Fruit fly (Drosophila melanogaster) whole organism, adult: ENCODE data around the gene fru.
A peak's percentile ranks its signal among the peaks of the same experiment; 100 is the strongest.

Experiments used
- CG11617 ChIP-seq: fragments of 200-800 bp; sonication (Bioruptor generic); optimal IDR thresholded peaks from 2 replicates; lab custom pipeline; 2017; ENCODE audit warnings: mild to moderate bottlenecking, missing biosample characterization, missing genetic modification reagents, missing genetic modification characterization
- CG12768 ChIP-seq: fragments of 200-800 bp; sonication (Bioruptor generic); optimal IDR thresholded peaks from 2 replicates; lab custom pipeline; 2017; ENCODE audit warnings: missing biosample characterization, missing genetic modification characterization, mild to moderate bottlenecking, moderate library complexity, missing genetic modification reagents
- CG14711 ChIP-seq: fragments of 200-800 bp; sonication (Bioruptor generic); optimal IDR thresholded peaks from 2 replicates; lab custom pipeline; 2018; ENCODE audit warnings: missing biosample characterization, mild to moderate bottlenecking, missing genetic modification characterization, moderate library complexity
- CG1620 ChIP-seq: fragments of 200-800 bp; sonication (Bioruptor generic); optimal IDR thresholded peaks from 2 replicates; lab custom pipeline; 2016; ENCODE audit warnings: missing biosample characterization, missing genetic modification characterization
- CG33017 ChIP-seq: fragments of 200-800 bp; sonication (Bioruptor generic); optimal IDR thresholded peaks from 2 replicates; lab custom pipeline; 2018; ENCODE audit warnings: missing biosample characterization, mild to moderate bottlenecking, missing genetic modification characterization, moderate library complexity
- CG5204 ChIP-seq: fragments of 200-800 bp; sonication (Bioruptor generic); optimal IDR thresholded peaks from 2 replicates; lab custom pipeline; 2016; ENCODE audit warnings: missing biosample characterization, missing genetic modification characterization
- CG7045 ChIP-seq: fragments of 200-800 bp; sonication (Bioruptor generic); optimal IDR thresholded peaks from 2 replicates; lab custom pipeline; 2017; ENCODE audit warnings: missing biosample characterization, mild to moderate bottlenecking, missing genetic modification characterization
- CG7101 ChIP-seq: fragments of 200-800 bp; sonication (Bioruptor generic); optimal IDR thresholded peaks from 2 replicates; lab custom pipeline; 2018; ENCODE audit warnings: missing biosample characterization, mild to moderate bottlenecking, missing genetic modification characterization, moderate library complexity
- Clk ChIP-seq: fragments of 200-800 bp; sonication (Bioruptor generic); optimal IDR thresholded peaks from 2 replicates; lab custom pipeline; 2017; ENCODE audit warnings: missing biosample characterization, missing genetic modification characterization
- Crg-1 ChIP-seq: fragments of 200-800 bp; sonication (Bioruptor generic); optimal IDR thresholded peaks from 2 replicates; lab custom pipeline; 2016; ENCODE audit warnings: missing biosample characterization, missing genetic modification characterization
- Hr96 ChIP-seq: fragments of 200-800 bp; sonication (Bioruptor generic); optimal IDR thresholded peaks from 2 replicates; lab custom pipeline; 2016; ENCODE audit warnings: missing biosample characterization, missing genetic modification characterization
- Mnt ChIP-seq: fragments of 200-800 bp; sonication (Bioruptor generic); optimal IDR thresholded peaks from 2 replicates; lab custom pipeline; 2016; ENCODE audit warnings: missing biosample characterization, mild to moderate bottlenecking, missing genetic modification characterization
- bab1 ChIP-seq: fragments of 200-800 bp; sonication (Bioruptor generic); optimal IDR thresholded peaks from 3 replicates; lab custom pipeline; 2019; ENCODE audit warnings: missing biosample characterization, mild to moderate bottlenecking, missing genetic modification characterization, moderate library complexity
- cic ChIP-seq: fragments of 200-800 bp; sonication (Bioruptor generic); optimal IDR thresholded peaks from 2 replicates; lab custom pipeline; 2017; ENCODE audit warnings: missing biosample characterization, mild to moderate bottlenecking, missing genetic modification characterization, moderate library complexity
- cnc ChIP-seq, 2 experiments: fragments of >200 bp; optimal IDR thresholded peaks; 2 replicates each; lab custom pipeline; 2017
- kay ChIP-seq: fragments of 200-800 bp; sonication (Bioruptor generic); peaks from one replicate; lab custom pipeline; 2016; ENCODE audit warnings: missing biosample characterization, missing genetic modification characterization, borderline replicate concordance
- ovo ChIP-seq: fragments of 200-800 bp; sonication (Bioruptor generic); optimal IDR thresholded peaks from 2 replicates; lab custom pipeline; 2016; ENCODE audit warnings: missing biosample characterization, missing genetic modification characterization
- pad ChIP-seq: fragments of 200-800 bp; sonication (Bioruptor generic); optimal IDR thresholded peaks from 3 replicates; lab custom pipeline; 2017; ENCODE audit warnings: missing biosample characterization, missing genetic modification characterization, mild to moderate bottlenecking, moderate library complexity, missing genetic modification reagents
- tj ChIP-seq: fragments of 200-800 bp; sonication (Bioruptor generic); optimal IDR thresholded peaks from 3 replicates; lab custom pipeline; 2017; ENCODE audit warnings: missing biosample characterization, mild to moderate bottlenecking, missing genetic modification characterization, moderate library complexity
- toe ChIP-seq: fragments of 200-800 bp; sonication (Bioruptor generic); optimal IDR thresholded peaks from 2 replicates; lab custom pipeline; 2016; ENCODE audit warnings: missing biosample characterization, missing genetic modification characterization

The fru gene

DNA sequence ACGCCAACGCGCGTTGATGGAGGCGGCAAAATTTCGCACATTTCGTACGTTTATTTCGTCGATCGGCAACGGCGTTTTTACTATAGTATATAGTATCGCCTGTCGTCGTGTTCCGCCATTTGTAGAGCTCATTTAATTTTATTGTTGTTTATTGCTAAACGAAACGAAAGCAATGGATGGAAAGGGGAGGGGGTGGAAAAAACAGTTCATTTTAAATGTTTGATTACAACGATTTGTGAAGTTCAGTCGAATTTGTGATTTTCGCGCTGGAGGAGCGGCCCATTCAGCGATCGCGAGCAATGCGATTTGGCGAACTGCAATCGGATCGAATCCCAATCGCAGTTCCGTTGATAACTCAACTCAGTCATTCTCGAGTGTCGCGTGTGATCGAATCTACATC, 35.6 kb upstream of the fru start:
- peak; percentile 16 for TF ChIP-seq Clk
- peak; percentile 93 for TF ChIP-seq cic (GFP tag; lab: Kevin White, UChicago)
- no peak for TF ChIP-seq cnc (optimal IDR thresholded peaks at IDR 0.05; lab: Kevin White, UChicago)
- no peak for TF ChIP-seq CG5204 (GFP tag; lab: Kevin White, UChicago)
- TF ChIP-seq pad = no peak
- no peak for TF ChIP-seq bab1
- peak; percentile 36 for TF ChIP-seq Mnt (GFP tag; lab: Kevin White, UChicago)
- no peak for TF ChIP-seq CG33017 (tag; lab: Kevin White, UChicago)
- peak; percentile 23 for TF ChIP-seq ovo (GFP tag; lab: Kevin White, UChicago)
- peak; percentile 54 for TF ChIP-seq kay (GFP tag; lab: Kevin White, UChicago)
- peak; percentile 48 for TF ChIP-seq CG12768 (GFP tag; lab: Kevin White, UChicago)
- TF ChIP-seq tj = no peak
- no peak for TF ChIP-seq CG7045 (GFP tag; lab: Kevin White, UChicago)
- peak; percentile 21 for TF ChIP-seq CG7101 (tag; lab: Kevin White, UChicago)
- TF ChIP-seq Hr96 (GFP tag; lab: Kevin White, UChicago) = no peak

DNA sequence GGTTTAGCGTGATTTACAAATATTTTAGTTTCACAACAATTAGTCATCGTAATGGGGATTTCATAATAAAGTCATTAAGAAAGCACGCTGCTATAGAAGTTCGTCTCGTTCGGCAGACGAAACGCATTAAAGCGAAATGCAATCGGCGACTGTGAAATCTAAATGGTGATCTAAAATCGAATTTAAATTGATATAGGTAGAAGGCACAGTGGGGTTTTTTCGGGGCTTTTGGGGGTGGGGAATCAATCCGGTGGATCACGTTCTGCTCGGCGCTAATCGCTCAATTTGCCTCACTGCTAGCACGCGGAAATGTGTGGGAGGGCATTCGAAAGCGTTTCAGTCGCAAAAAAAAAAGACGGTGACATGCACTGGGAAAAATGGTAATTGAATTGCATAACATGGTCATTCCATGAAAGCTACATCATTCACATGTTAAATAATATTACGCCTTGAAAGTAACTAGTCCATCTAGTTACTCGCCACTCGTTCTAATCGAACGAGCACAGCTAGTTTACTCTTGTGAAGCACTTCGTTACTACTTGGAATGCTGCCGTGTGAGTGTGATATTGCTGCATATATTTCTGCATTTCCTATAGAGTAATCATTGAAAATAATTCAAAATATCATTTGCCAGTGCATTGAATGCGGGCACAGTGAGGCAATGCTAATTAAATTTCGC, 32.5 kb upstream of the fru start:
- TF ChIP-seq CG7045 (GFP tag; lab: Kevin White, UChicago) (peak; percentile 55), toe (no peak), CG7101 (tag; lab: Kevin White, UChicago) (peak; percentile 61), ovo (GFP tag; lab: Kevin White, UChicago) (no peak), CG12768 (GFP tag; lab: Kevin White, UChicago) (peak; percentile 63), cnc (optimal IDR thresholded peaks at IDR 0.05; lab: Kevin White, UChicago) (no peak), CG5204 (GFP tag; lab: Kevin White, UChicago) (peak; percentile 34), bab1 (peak; percentile 48), CG14711 (tag; lab: Kevin White, UChicago) (peak; percentile 3), CG33017 (tag; lab: Kevin White, UChicago) (peak; percentile 26), CG11617 (GFP tag; lab: Kevin White, UChicago) (peak; percentile 38)

DNA sequence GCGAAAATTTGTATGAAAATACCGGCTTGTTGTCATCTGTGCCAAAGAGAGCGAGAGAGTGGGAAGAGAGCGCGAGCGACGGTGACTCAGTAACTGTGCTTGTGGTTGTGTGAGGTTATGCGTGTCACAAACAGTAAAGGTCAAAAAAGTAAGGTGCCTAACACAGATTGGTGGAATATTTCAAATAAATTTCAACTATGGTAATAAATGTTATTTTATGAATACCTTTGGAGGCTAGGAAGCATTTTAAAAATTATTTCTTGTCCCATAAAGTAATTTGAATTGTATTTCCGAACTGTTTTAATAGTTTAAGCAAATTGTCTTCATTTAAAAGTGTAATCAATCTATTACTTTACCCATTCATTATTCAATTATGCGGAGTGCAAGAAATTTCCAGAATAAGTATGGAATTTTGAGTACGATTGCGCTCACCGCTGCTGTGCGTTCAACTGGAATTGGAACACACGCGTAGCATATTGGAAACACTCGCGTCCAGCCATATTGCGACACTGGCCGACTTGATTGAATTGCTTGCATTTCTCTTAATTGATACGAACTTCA, 28.4 kb upstream of the fru start:
- TF ChIP-seq kay (GFP tag; lab: Kevin White, UChicago) (peak; percentile 98), cnc (optimal IDR thresholded peaks at IDR 0.05; lab: Kevin White, UChicago) (no peak), CG5204 (GFP tag; lab: Kevin White, UChicago) (peak; percentile 93), CG11617 (GFP tag; lab: Kevin White, UChicago) (peak; percentile 96), CG1620 (GFP tag; lab: Kevin White, UChicago) (peak; percentile 77), Crg-1 (GFP tag; lab: Kevin White, UChicago) (peak; percentile 83), bab1 (peak; percentile 95), tj (peak; percentile 77), ovo (GFP tag; lab: Kevin White, UChicago) (peak; percentile 77), Clk (peak; percentile 57), CG7101 (tag; lab: Kevin White, UChicago) (peak; percentile 91), cic (GFP tag; lab: Kevin White, UChicago) (peak; percentile 28), Hr96 (GFP tag; lab: Kevin White, UChicago) (peak; percentile 81), CG33017 (tag; lab: Kevin White, UChicago) (peak; percentile 93), Mnt (GFP tag; lab: Kevin White, UChicago) (peak; percentile 74), CG14711 (tag; lab: Kevin White, UChicago) (peak; percentile 84), pad (peak; percentile 68), CG7045 (GFP tag; lab: Kevin White, UChicago) (peak; percentile 96), toe (peak; percentile 68), CG12768 (GFP tag; lab: Kevin White, UChicago) (peak; percentile 88)

DNA sequence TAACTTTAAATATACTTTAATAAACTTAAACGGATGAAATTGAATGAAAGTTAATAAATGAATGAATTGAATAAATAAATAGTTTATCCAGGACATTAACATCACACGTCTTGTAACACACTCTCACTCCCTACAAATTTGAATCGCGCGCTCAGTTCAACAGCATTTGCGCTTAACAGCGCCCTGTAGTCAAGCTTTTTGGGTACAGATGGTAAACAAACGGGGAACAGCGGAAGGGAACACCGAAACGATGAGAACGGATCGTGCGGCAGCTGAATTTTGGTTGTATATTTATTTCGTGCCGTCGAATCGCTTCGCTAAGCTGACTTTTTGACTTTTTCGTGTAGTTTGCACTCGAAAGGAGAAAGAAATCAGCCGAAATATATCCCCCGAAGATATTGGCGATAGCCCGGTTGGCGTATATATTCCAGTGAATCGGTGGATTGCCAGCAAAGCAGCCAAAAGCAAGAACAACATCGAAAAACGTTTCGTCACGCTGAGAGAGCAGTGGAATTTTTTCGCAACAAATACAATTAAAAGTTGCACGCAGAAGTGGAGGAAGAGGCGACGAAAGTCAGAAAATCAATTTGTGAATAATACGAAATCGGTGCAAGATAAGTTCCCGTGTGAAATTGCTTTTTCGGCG, 27.6 kb upstream of the fru start, which contains the start of the genes CG7694 and fray:
Gene CG7694, plus strand, starts transcription at position 247 of the 646 bp plus-strand sequence.
Gene fray, plus strand, starts transcription at position 247 of the 646 bp plus-strand sequence.
- TF ChIP-seq cnc (optimal IDR thresholded peaks at IDR 0.05; lab: Kevin White, UChicago) (peak; percentile 67 to 91), Crg-1 (GFP tag; lab: Kevin White, UChicago) (no peak), Mnt (GFP tag; lab: Kevin White, UChicago) (peak; percentile 3), bab1 (peak; percentile 37), CG33017 (tag; lab: Kevin White, UChicago) (peak; percentile 5), kay (GFP tag; lab: Kevin White, UChicago) (no peak)

DNA sequence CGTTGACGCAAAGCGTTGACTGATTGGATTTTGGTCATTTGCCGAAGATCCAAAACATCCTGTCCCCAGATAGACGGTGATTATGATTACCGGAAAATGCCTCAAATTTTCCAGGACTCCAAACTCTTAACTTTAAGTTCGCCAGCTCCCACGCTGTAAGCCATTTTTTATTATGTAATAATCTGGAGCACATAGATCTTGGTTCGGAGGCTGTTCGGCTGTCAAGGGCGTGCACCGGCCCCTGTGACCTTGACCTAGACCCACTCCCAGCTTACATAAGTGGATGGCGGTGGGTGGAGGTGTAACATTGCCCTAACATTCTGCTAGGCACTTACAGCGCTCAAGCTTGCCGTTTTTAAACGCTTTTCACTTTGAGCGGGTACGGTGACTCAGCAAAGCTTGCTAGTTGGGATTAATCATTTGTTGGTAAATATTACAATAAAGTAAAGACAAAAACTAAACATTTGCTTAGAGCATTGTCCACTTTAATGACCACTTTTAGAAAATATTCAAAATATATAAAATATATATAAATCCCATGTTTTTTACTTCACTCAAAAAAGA, 26.9 kb upstream of the fru start:
- TF ChIP-seq CG5204 (GFP tag; lab: Kevin White, UChicago) (no peak), CG7101 (tag; lab: Kevin White, UChicago) (no peak), cnc (optimal IDR thresholded peaks at IDR 0.05; lab: Kevin White, UChicago) (peak; percentile 88 to 97), kay (GFP tag; lab: Kevin White, UChicago) (peak; percentile 74)
